Fruit fly (Drosophila melanogaster) whole organism: ENCODE data around the gene CG31954.

Experiments
- CG8478 ChIP-seq: fragments of >200 bp; optimal IDR thresholded peaks from 2 replicates; lab custom pipeline; 2018; ENCODE audit warnings: inconsistent platforms
- Dll ChIP-seq: fragments of >200 bp; optimal IDR thresholded peaks from 2 replicates; lab custom pipeline; 2017
- EcR ChIP-seq, 2 experiments: fragments of >200 bp; optimal IDR thresholded peaks; 2 replicates each; lab custom pipeline; 2017; ENCODE audit warnings: missing biosample characterization in 2 of 2, missing genetic modification characterization in 2 of 2, missing genetic modification reagents in 2 of 2
- pan ChIP-seq: fragments of >200 bp; optimal IDR thresholded peaks from 2 replicates; lab custom pipeline; 2017
- psq ChIP-seq: fragments of >200 bp; optimal IDR thresholded peaks from 2 replicates; lab custom pipeline; 2017
- usp ChIP-seq: fragments of >200 bp; optimal IDR thresholded peaks from 2 replicates; lab custom pipeline; 2017; ENCODE audit warnings: missing biosample characterization, missing genetic modification characterization, mixed read lengths

DNA sequence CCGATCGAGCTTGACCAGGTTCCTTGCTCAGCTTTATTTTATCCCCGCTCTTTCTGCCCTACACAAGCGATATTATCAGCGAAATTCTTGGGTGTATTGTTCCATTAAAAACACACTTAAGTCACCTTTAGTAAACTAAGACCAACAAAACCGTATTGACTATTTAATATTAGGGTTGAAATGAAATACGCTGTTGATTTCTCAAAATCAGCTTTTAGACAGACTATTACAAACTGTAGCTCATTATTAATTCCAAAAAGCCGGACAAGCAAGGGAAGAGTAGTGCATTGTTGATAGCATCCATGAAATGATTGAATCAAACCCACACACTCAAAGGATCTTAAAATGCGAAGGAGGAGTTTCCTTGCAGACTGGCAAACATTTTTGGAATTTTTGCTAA is 48.4 kb upstream of the CG31954 start:
- TF ChIP-seq psq (lab: Kevin White, UChicago) = no peak
- no peak for TF ChIP-seq CG8478 (lab: Kevin White, UChicago)
- no peak for TF ChIP-seq EcR (GFP tag; optimal IDR thresholded peaks at IDR 0.05; lab: Kevin White, UChicago)
- TF ChIP-seq usp = no peak
- TF ChIP-seq Dll (lab: Kevin White, UChicago) = no peak
- no peak for TF ChIP-seq pan (lab: Kevin White, UChicago)
